Worm (Caenorhabditis elegans): ENCODE data around the gene K08D8.10.

DNA sequence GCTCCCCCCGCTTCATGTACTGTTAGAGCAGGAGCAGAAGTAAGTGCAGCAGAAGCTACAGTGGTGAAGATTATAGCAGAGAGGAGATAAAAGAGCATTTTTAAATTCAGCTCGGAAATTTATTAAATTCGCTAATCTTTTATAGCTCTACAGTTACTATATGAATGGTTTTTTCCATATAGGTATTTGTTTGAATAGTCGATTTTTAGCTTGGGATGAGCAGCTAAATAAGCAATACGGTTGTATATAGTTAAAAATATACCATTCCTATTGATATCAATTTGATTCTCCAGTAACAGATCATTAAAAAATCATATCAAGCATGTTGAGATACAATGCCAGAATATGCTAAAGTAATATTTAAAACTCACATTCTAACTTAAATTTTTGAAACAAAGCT, 26.3 kb downstream of the K08D8.10 start, which contains the start of gene srlf-5:
- TF ChIP-seq Y53G8AR.9 (GFP tag; conservative IDR thresholded peaks at IDR 0.05) (no peak), ceh-79 (tag; optimal IDR thresholded peaks at IDR 0.05) (no peak), hmg-20 (GFP tag; IDR thresholded peaks at IDR 0.05) (no peak), unc-62 (GFP tag; optimal IDR thresholded peaks at IDR 0.05) (no peak), ztf-25 (GFP tag; IDR thresholded peaks at IDR 0.05) (no peak), ztf-6 (GFP tag; IDR thresholded peaks at IDR 0.05) (no peak), bed-1 (GFP tag; IDR thresholded peaks at IDR 0.05) (no peak), lin-35 (GFP tag; optimal IDR thresholded peaks at IDR 0.05) (no peak), cebp-2 (GFP tag; IDR thresholded peaks at IDR 0.05) (no peak), repo-1 (tag; optimal IDR thresholded peaks at IDR 0.05) (no peak)

Data from whole organism, young adult.